2 worm cellular contexts compared by ENCODE assay signal in the genomic region with DNA sequence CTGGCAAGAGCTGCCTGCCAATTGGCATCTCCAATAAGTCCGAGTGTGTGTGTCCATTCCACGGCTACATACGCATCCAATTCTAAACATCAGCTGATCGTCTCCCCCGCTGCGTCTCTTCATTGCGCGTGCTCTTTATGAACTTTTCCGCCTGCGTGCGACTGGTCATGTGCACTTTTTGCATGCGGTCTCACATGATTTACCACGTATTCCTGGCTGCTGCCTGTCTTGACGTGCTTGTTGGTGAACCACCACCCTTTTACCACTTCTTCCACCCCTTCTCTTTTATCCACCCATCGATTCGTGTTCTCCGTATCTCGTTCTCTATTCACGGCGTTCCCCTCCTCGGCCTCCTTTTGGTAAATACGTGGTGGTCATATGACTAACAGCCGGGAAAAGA.
TF ChIP-seq lines count a peak whose summit lies in the region.

No protein-coding gene starts in this region.

TF ChIP-seq in whole organism, L1 larva, 84 proteins besides CTCF, POLR2A, EP300 and RAD21 (continued from another document):
- TF ChIP-seq rnt-1 (tag; optimal IDR thresholded peaks at IDR 0.05; lab: Kevin White, UChicago) = peak; percentile 86
- TF ChIP-seq F16B12.6 (tag; optimal IDR thresholded peaks at IDR 0.05; lab: Kevin White, UChicago) = peak; percentile 9
- TF ChIP-seq unc-98 (GFP tag; IDR thresholded peaks at IDR 0.05; lab: Robert Waterston, UW) = no peak
- no peak for TF ChIP-seq sptf-1 (tag; optimal IDR thresholded peaks at IDR 0.05; lab: Kevin White, UChicago)
- peak; percentile 64 for TF ChIP-seq lin-39 (tag; optimal IDR thresholded peaks at IDR 0.05; lab: Kevin White, UChicago)
- TF ChIP-seq nhr-20 (tag; optimal IDR thresholded peaks at IDR 0.05; lab: Kevin White, UChicago) = peak; percentile 96
- TF ChIP-seq zag-1 (tag; optimal IDR thresholded peaks at IDR 0.05; lab: Kevin White, UChicago) = no peak
- peak; percentile 93 for TF ChIP-seq nhr-85 (tag; lab: Kevin White, UChicago)
- TF ChIP-seq egl-27 (tag; optimal IDR thresholded peaks at IDR 0.05; lab: Kevin White, UChicago) = no peak
- peak; percentile 44 to 80 (median 75) for TF ChIP-seq ceh-82 (tag; optimal IDR thresholded peaks at IDR 0.05; lab: Kevin White, UChicago)
- no peak for TF ChIP-seq C34B4.2 (tag; optimal IDR thresholded peaks at IDR 0.05; lab: Kevin White, UChicago)
- peak; percentile 72 for TF ChIP-seq ceh-8 (GFP tag; optimal IDR thresholded peaks at IDR 0.05; lab: Kevin White, UChicago)
- peak; percentile 57 for TF ChIP-seq fkh-10 (GFP tag; optimal IDR thresholded peaks at IDR 0.05; lab: Kevin White, UChicago)
- no peak for TF ChIP-seq tlp-1 (tag; optimal IDR thresholded peaks at IDR 0.05; lab: Kevin White, UChicago)
- TF ChIP-seq lin-15B (tag; optimal IDR thresholded peaks at IDR 0.05; lab: Kevin White, UChicago) = no peak
- TF ChIP-seq aha-1 (tag; optimal IDR thresholded peaks at IDR 0.05; lab: Kevin White, UChicago) = peak; percentile 65
- no peak for TF ChIP-seq ces-1 (GFP tag; optimal IDR thresholded peaks at IDR 0.05; lab: Kevin White, UChicago)
- TF ChIP-seq nhr-84 (tag; optimal IDR thresholded peaks at IDR 0.05; lab: Kevin White, UChicago) = no peak
- TF ChIP-seq skn-1 (tag; optimal IDR thresholded peaks at IDR 0.05; lab: Kevin White, UChicago) = peak; percentile 71
- peak; percentile 98 for TF ChIP-seq lin-14 (GFP tag; optimal IDR thresholded peaks at IDR 0.05; lab: Kevin White, UChicago)
- TF ChIP-seq vab-15 (tag; optimal IDR thresholded peaks at IDR 0.05; lab: Kevin White, UChicago) = peak; percentile 90
- TF ChIP-seq elt-3 (tag; optimal IDR thresholded peaks at IDR 0.05; lab: Kevin White, UChicago) = peak in 1 of 6 experiments; percentile 55
- peak; percentile 48 for TF ChIP-seq fos-1 (tag; optimal IDR thresholded peaks at IDR 0.05; lab: Kevin White, UChicago)
- peak; percentile 68 for TF ChIP-seq ceh-88 (GFP tag; IDR thresholded peaks at IDR 0.05; lab: Robert Waterston, UW)
- TF ChIP-seq elt-2 (tag; optimal IDR thresholded peaks at IDR 0.05; lab: Kevin White, UChicago) = peak; percentile 69
- TF ChIP-seq mdl-1 (tag; optimal IDR thresholded peaks at IDR 0.05; lab: Kevin White, UChicago) = peak in 1 of 2 experiments; percentile 97
- TF ChIP-seq pqm-1 (tag; optimal IDR thresholded peaks at IDR 0.05; lab: Kevin White, UChicago) = no peak
- peak; percentile 11 for TF ChIP-seq zip-4 (GFP tag; optimal IDR thresholded peaks at IDR 0.05; lab: Kevin White, UChicago)

TF ChIP-seq in whole organism, young adult, 124 proteins besides CTCF, POLR2A, EP300 and RAD21 (continued from another document):
- no peak for TF ChIP-seq madf-6 (GFP tag; IDR thresholded peaks at IDR 0.05; lab: Robert Waterston, UW)
- TF ChIP-seq ama-1 (optimal IDR thresholded peaks at IDR 0.05; lab: Kevin White, UChicago) = no peak
- TF ChIP-seq ama-1 (GFP tag; optimal IDR thresholded peaks at IDR 0.05; lab: Kevin White, UChicago) = no peak
- peak; percentile 64 for TF ChIP-seq nhr-80 (tag; optimal IDR thresholded peaks at IDR 0.05; lab: Kevin White, UChicago)
- TF ChIP-seq pha-4 (tag; optimal IDR thresholded peaks at IDR 0.05; lab: Kevin White, UChicago) = no peak
- TF ChIP-seq pbrm-1 (GFP tag; IDR thresholded peaks at IDR 0.05; lab: Robert Waterston, UW) = peak; percentile 74
- TF ChIP-seq snpc-4 (GFP tag; optimal IDR thresholded peaks at IDR 0.05; lab: Kevin White, UChicago) = no peak
- peak in 1 of 4 experiments; percentile 61 for TF ChIP-seq snpc-4 (tag; optimal IDR thresholded peaks at IDR 0.05; lab: Kevin White, UChicago)
- no peak for TF ChIP-seq sdz-38 (tag; optimal IDR thresholded peaks at IDR 0.05; lab: Kevin White, UChicago)
- no peak for TF ChIP-seq unc-130 (GFP tag; optimal IDR thresholded peaks at IDR 0.05; lab: Kevin White, UChicago)
- TF ChIP-seq F55B11.4 (tag; optimal IDR thresholded peaks at IDR 0.05; lab: Kevin White, UChicago; ENCODE audit: borderline replicate concordance, insufficient read depth) = no peak
- no peak for TF ChIP-seq mxl-1 (tag; optimal IDR thresholded peaks at IDR 0.05; lab: Kevin White, UChicago)
- peak; percentile 89 for TF ChIP-seq dox-1 (GFP tag; IDR thresholded peaks at IDR 0.05; lab: Robert Waterston, UW)
- TF ChIP-seq athp-1 (tag; optimal IDR thresholded peaks at IDR 0.05; lab: Kevin White, UChicago) = no peak
- TF ChIP-seq nhr-90 (tag; optimal IDR thresholded peaks at IDR 0.05; lab: Kevin White, UChicago) = peak; percentile 48
- TF ChIP-seq F57A8.1 (GFP tag; optimal IDR thresholded peaks at IDR 0.05; lab: Kevin White, UChicago) = no peak
- no peak for TF ChIP-seq C17E4.6 (GFP tag; IDR thresholded peaks at IDR 0.05; lab: Robert Waterston, UW)
- no peak for TF ChIP-seq B0035.1 (tag; optimal IDR thresholded peaks at IDR 0.05; lab: Kevin White, UChicago)
- TF ChIP-seq K11D2.4 (GFP tag; IDR thresholded peaks at IDR 0.05; lab: Robert Waterston, UW) = peak; percentile 92
- TF ChIP-seq F37B4.10 (GFP tag; IDR thresholded peaks at IDR 0.05; lab: Robert Waterston, UW) = no peak
- no peak for TF ChIP-seq ceh-100 (GFP tag; IDR thresholded peaks at IDR 0.05; lab: Robert Waterston, UW)
- TF ChIP-seq unc-62 (GFP tag; optimal IDR thresholded peaks at IDR 0.05; lab: Kevin White, UChicago) = no peak
- TF ChIP-seq T07F8.4 (tag; optimal IDR thresholded peaks at IDR 0.05; lab: Kevin White, UChicago) = no peak
- TF ChIP-seq fkh-3 (tag; optimal IDR thresholded peaks at IDR 0.05; lab: Kevin White, UChicago) = no peak
- no peak for TF ChIP-seq B0261.1 (tag; optimal IDR thresholded peaks at IDR 0.05; lab: Kevin White, UChicago)
- TF ChIP-seq cebp-2 (GFP tag; IDR thresholded peaks at IDR 0.05; lab: Robert Waterston, UW) = no peak
- peak; percentile 46 for TF ChIP-seq mcd-1 (GFP tag; IDR thresholded peaks at IDR 0.05; lab: Robert Waterston, UW)
